Fruit fly (Drosophila melanogaster) whole organism, embryonic: ENCODE measurements around the gene ftz-f1.

Experiments
- Abd-B ChIP-seq: fragments of 200-800 bp; sonication (Bioruptor generic); optimal IDR thresholded peaks from 2 replicates; lab custom pipeline; 2018; ENCODE audit warnings: missing biosample characterization, mild to moderate bottlenecking, missing genetic modification characterization, moderate library complexity
- Bteb2 ChIP-seq: fragments of 200-800 bp; sonication (Bioruptor generic); optimal IDR thresholded peaks from 2 replicates; lab custom pipeline; 2016; ENCODE audit warnings: missing biosample characterization, missing genetic modification characterization
- CG10431 ChIP-seq: fragments of 200-800 bp; sonication (Bioruptor generic); optimal IDR thresholded peaks from 3 replicates; lab custom pipeline; 2018; ENCODE audit warnings: missing biosample characterization, mild to moderate bottlenecking, missing genetic modification characterization
- CG11398 ChIP-seq: fragments of 200-800 bp; sonication (Bioruptor generic); optimal IDR thresholded peaks from 2 replicates; lab custom pipeline; 2016; ENCODE audit warnings: missing biosample characterization, missing genetic modification characterization
- CG11696 ChIP-seq: fragments of 200-800 bp; sonication (Bioruptor generic); IDR thresholded peaks from 2 replicates; pipeline ENCODE4 v1.3.6; 2022; ENCODE audit warnings: missing biosample characterization, missing genetic modification characterization
- CG12104 ChIP-seq: fragments of 200-800 bp; sonication (Bioruptor generic); optimal IDR thresholded peaks from 3 replicates; lab custom pipeline; 2016; ENCODE audit warnings: missing biosample characterization, missing genetic modification characterization
- CG15601 ChIP-seq: fragments of 200-800 bp; sonication (Bioruptor generic); optimal IDR thresholded peaks from 3 replicates; lab custom pipeline; 2019; ENCODE audit warnings: missing biosample characterization, mild to moderate bottlenecking, missing genetic modification characterization, moderate library complexity
- CG1603 ChIP-seq: fragments of 200-800 bp; sonication (Bioruptor generic); optimal IDR thresholded peaks from 2 replicates; lab custom pipeline; 2019; ENCODE audit warnings: missing biosample characterization, mild to moderate bottlenecking, missing genetic modification characterization, moderate library complexity
- CG17359 ChIP-seq: fragments of 200-800 bp; sonication (Bioruptor generic); optimal IDR thresholded peaks from 3 replicates; lab custom pipeline; 2018; ENCODE audit warnings: missing biosample characterization, mild to moderate bottlenecking, missing genetic modification characterization, moderate library complexity
- CG2120 ChIP-seq: fragments of 200-800 bp; sonication (Bioruptor generic); optimal IDR thresholded peaks from 3 replicates; lab custom pipeline; 2016; ENCODE audit warnings: missing biosample characterization, missing genetic modification characterization
- CG2199 ChIP-seq: fragments of 200-800 bp; sonication (Bioruptor generic); IDR thresholded peaks from 3 replicates; pipeline ENCODE4 v1.3.6; 2022; ENCODE audit warnings: missing biosample characterization, missing genetic modification characterization
- CG2202 ChIP-seq: fragments of 200-800 bp; sonication (Bioruptor generic); optimal IDR thresholded peaks from 2 replicates; lab custom pipeline; 2018; ENCODE audit warnings: missing biosample characterization, mild to moderate bottlenecking, missing genetic modification characterization
- CG2678 ChIP-seq: fragments of 200-800 bp; sonication (Bioruptor generic); optimal IDR thresholded peaks from 3 replicates; lab custom pipeline; 2019; ENCODE audit warnings: missing biosample characterization, mild to moderate bottlenecking, missing genetic modification characterization, moderate library complexity
- CG2712 ChIP-seq: fragments of 200-800 bp; optimal IDR thresholded peaks from 3 replicates; lab custom pipeline; 2019; ENCODE audit warnings: missing biosample characterization, mild to moderate bottlenecking, missing genetic modification characterization, moderate library complexity
- CG33557 ChIP-seq: fragments of 200-800 bp; sonication (Bioruptor generic); optimal IDR thresholded peaks from 2 replicates; lab custom pipeline; 2019; ENCODE audit warnings: missing biosample characterization, mild to moderate bottlenecking, missing genetic modification characterization, moderate library complexity
- CG4424 ChIP-seq: fragments of 200-800 bp; sonication (Bioruptor generic); optimal IDR thresholded peaks from 3 replicates; lab custom pipeline; 2016; ENCODE audit warnings: missing biosample characterization, missing genetic modification characterization
- CG9876 ChIP-seq: fragments of 200-800 bp; sonication (Bioruptor generic); optimal IDR thresholded peaks from 2 replicates; lab custom pipeline; 2016; ENCODE audit warnings: missing biosample characterization, missing genetic modification characterization
- Deaf1 ChIP-seq: fragments of 200-800 bp; optimal IDR thresholded peaks from 3 replicates; lab custom pipeline; 2019; ENCODE audit warnings: missing biosample characterization, mild to moderate bottlenecking, missing genetic modification characterization, moderate library complexity
- E2f2 ChIP-seq: fragments of 200-800 bp; sonication (Bioruptor generic); IDR thresholded peaks from 2 replicates; pipeline ENCODE4 v1.3.6; 2022; ENCODE audit warnings: missing biosample characterization, missing genetic modification characterization
- Ets97D ChIP-seq: fragments of 200-800 bp; sonication (Bioruptor generic); optimal IDR thresholded peaks from 3 replicates; lab custom pipeline; 2016; ENCODE audit warnings: missing biosample characterization, missing genetic modification characterization
- Fer3 ChIP-seq: fragments of 200-800 bp; sonication (Bioruptor generic); optimal IDR thresholded peaks from 2 replicates; lab custom pipeline; 2018; ENCODE audit warnings: missing biosample characterization, mild to moderate bottlenecking, missing genetic modification characterization, moderate library complexity
- HLHmδ ChIP-seq: fragments of 200-800 bp; sonication (Bioruptor generic); optimal IDR thresholded peaks from 2 replicates; lab custom pipeline; 2018; ENCODE audit warnings: missing biosample characterization, mild to moderate bottlenecking, missing genetic modification characterization, moderate library complexity
- Hmx ChIP-seq: fragments of 200-800 bp; sonication (Bioruptor generic); optimal IDR thresholded peaks from 2 replicates; lab custom pipeline; 2016; ENCODE audit warnings: missing biosample characterization, missing genetic modification characterization
- Hr51 ChIP-seq, 2 experiments: fragments of 200-800 bp; sonication (Bioruptor generic); optimal IDR thresholded peaks; 2 replicates in 1 of 2; 3 replicates in 1 of 2; lab custom pipeline; 2016 to 2018; ENCODE audit warnings: missing biosample characterization in 2 of 2, missing genetic modification characterization in 2 of 2, mild to moderate bottlenecking in 1 of 2, moderate library complexity in 1 of 2
- Lhr ChIP-seq: fragments of 200-800 bp; sonication (Bioruptor generic); optimal IDR thresholded peaks from 3 replicates; lab custom pipeline; 2017; ENCODE audit warnings: mild to moderate bottlenecking, missing biosample characterization, missing genetic modification reagents, missing genetic modification characterization
- Opbp ChIP-seq: fragments of 200-800 bp; sonication (Bioruptor generic); IDR thresholded peaks from 3 replicates; pipeline ENCODE4 v1.3.6; 2022; ENCODE audit warnings: missing biosample characterization, missing genetic modification characterization; ENCODE audit not compliant: partially characterized antibody
- Optix ChIP-seq: fragments of 200-800 bp; sonication (Bioruptor generic); IDR thresholded peaks from 3 replicates; pipeline ENCODE4 v1.3.6; 2022; ENCODE audit warnings: missing biosample characterization, missing genetic modification characterization
- Six4 ChIP-seq: fragments of 200-800 bp; sonication (Bioruptor generic); optimal IDR thresholded peaks from 2 replicates; lab custom pipeline; 2016; ENCODE audit warnings: missing biosample characterization, missing genetic modification characterization
- Stat92E ChIP-seq, 3 experiments: fragments of >200 bp in 2 of 3; fragments of 200-800 bp in 1 of 3; sonication (Bioruptor generic) in 1 of 3; optimal IDR thresholded peaks; 2 replicates each; lab custom pipeline; 2017 to 2019; ENCODE audit warnings: missing biosample characterization in 3 of 3, missing genetic modification characterization in 3 of 3, mild to moderate bottlenecking in 1 of 3, moderate library complexity in 1 of 3
- Trl ChIP-seq, 3 experiments: fragments of >200 bp in 2 of 3; fragments of 200-800 bp in 1 of 3; sonication (Bioruptor generic) in 1 of 3; optimal IDR thresholded peaks; 2 replicates in 1 of 3; 3 replicates in 2 of 3; lab custom pipeline; 2016 to 2017; ENCODE audit warnings: missing biosample characterization in 1 of 3, missing genetic modification characterization in 1 of 3
- Xrp1 ChIP-seq: fragments of 200-800 bp; sonication (Bioruptor generic); IDR thresholded peaks from 2 replicates; pipeline ENCODE4 v1.3.6; 2022; ENCODE audit warnings: missing biosample characterization, missing genetic modification characterization
- ab ChIP-seq: fragments of 200-800 bp; sonication (Bioruptor generic); optimal IDR thresholded peaks from 2 replicates; lab custom pipeline; 2016; ENCODE audit warnings: missing biosample characterization, missing genetic modification characterization
- br ChIP-seq: fragments of >200 bp; optimal IDR thresholded peaks from 2 replicates; lab custom pipeline; 2017
- chn ChIP-seq: fragments of 200-800 bp; sonication (Bioruptor generic); optimal IDR thresholded peaks from 2 replicates; lab custom pipeline; 2016; ENCODE audit warnings: missing biosample characterization, missing genetic modification characterization
- exex ChIP-seq: fragments of 200-800 bp; sonication (Bioruptor generic); optimal IDR thresholded peaks from 4 replicates; lab custom pipeline; 2018; ENCODE audit warnings: missing biosample characterization, mild to moderate bottlenecking, missing genetic modification characterization, moderate library complexity
- gce ChIP-seq: fragments of 200-800 bp; sonication (Bioruptor generic); IDR thresholded peaks from 3 replicates; pipeline ENCODE4 v1.3.6; 2022; ENCODE audit warnings: missing biosample characterization, missing genetic modification characterization
- jing ChIP-seq: fragments of 200-800 bp; sonication (Bioruptor generic); optimal IDR thresholded peaks from 2 replicates; lab custom pipeline; 2018; ENCODE audit warnings: missing biosample characterization, mild to moderate bottlenecking, missing genetic modification characterization
- nau ChIP-seq: fragments of 200-800 bp; sonication (Bioruptor generic); optimal IDR thresholded peaks from 3 replicates; lab custom pipeline; 2017; ENCODE audit warnings: missing biosample characterization, mild to moderate bottlenecking, missing genetic modification characterization, missing genetic modification reagents
- psq ChIP-seq: fragments of 200-800 bp; sonication (Bioruptor generic); optimal IDR thresholded peaks from 2 replicates; lab custom pipeline; 2017; ENCODE audit warnings: missing biosample characterization, missing genetic modification characterization
- sd ChIP-seq: fragments of 200-800 bp; sonication (Bioruptor generic); optimal IDR thresholded peaks from 3 replicates; lab custom pipeline; 2018; ENCODE audit warnings: missing biosample characterization, mild to moderate bottlenecking, missing genetic modification characterization, moderate library complexity
- sim ChIP-seq: fragments of 200-800 bp; sonication (Bioruptor generic); IDR thresholded peaks from 2 replicates; pipeline ENCODE4 v1.3.6; 2022; ENCODE audit warnings: missing biosample characterization, missing genetic modification characterization
- sr ChIP-seq: fragments of 200-800 bp; sonication (Bioruptor generic); IDR thresholded peaks from 3 replicates; pipeline ENCODE4 v1.3.6; 2022; ENCODE audit warnings: missing biosample characterization, missing genetic modification characterization
- tap ChIP-seq: fragments of 200-800 bp; optimal IDR thresholded peaks from 3 replicates; lab custom pipeline; 2019; ENCODE audit warnings: missing biosample characterization, mild to moderate bottlenecking, missing genetic modification characterization, moderate library complexity
- tin ChIP-seq: fragments of 200-800 bp; sonication (Bioruptor generic); optimal IDR thresholded peaks from 3 replicates; lab custom pipeline; 2016; ENCODE audit warnings: missing biosample characterization, missing genetic modification characterization
- twi ChIP-seq: fragments of 200-800 bp; optimal IDR thresholded peaks from 2 replicates; lab custom pipeline; 2019; ENCODE audit warnings: missing biosample characterization, mild to moderate bottlenecking, missing genetic modification characterization, moderate library complexity
- vvl ChIP-seq: fragments of 200-800 bp; sonication (Bioruptor generic); IDR thresholded peaks from 2 replicates; pipeline ENCODE4 v1.3.6; 2022; ENCODE audit warnings: missing biosample characterization, missing genetic modification characterization
- z ChIP-seq: fragments of 200-800 bp; sonication (Bioruptor generic); IDR thresholded peaks from 3 replicates; pipeline ENCODE4 v1.3.6; 2022; ENCODE audit warnings: missing biosample characterization, missing genetic modification characterization

ftz-f1 gene

dm6 chr3L:18771095-18772013, 29.8 kb downstream of the ftz-f1 start (continued):
- TF ChIP-seq Hmx (GFP tag; lab: Kevin White, UChicago) (no peak), E2f2 (GFP tag; lab: Robert Waterston, UW) (no peak), Deaf1 (peak; percentile 85), CG15601 (tag; lab: Kevin White, UChicago) (peak; percentile 58), tap (tag; lab: Kevin White, UChicago) (peak; percentile 3), Ets97D (GFP tag; lab: Kevin White, UChicago) (no peak), CG10431 (peak; percentile 64), CG2678 (tag; lab: Kevin White, UChicago) (peak; percentile 12), CG2202 (peak; percentile 29), Lhr (GFP tag; lab: Kevin White, UChicago) (no peak), sr (GFP tag; lab: Robert Waterston, UW) (peak; percentile 63), exex (tag; lab: Kevin White, UChicago) (no peak), twi (tag; lab: Kevin White, UChicago) (peak; percentile 32), CG12104 (GFP tag; lab: Kevin White, UChicago) (peak; percentile 25), chn (GFP tag; lab: Kevin White, UChicago) (peak; percentile 57), Hr51 (GFP tag; optimal IDR thresholded peaks at IDR 0.05; lab: Kevin White, UChicago) (no peak), CG9876 (no peak), CG11398 (GFP tag; lab: Kevin White, UChicago) (no peak), CG2120 (GFP tag; lab: Kevin White, UChicago) (peak; percentile 17), CG2199 (GFP tag; lab: Robert Waterston, UW) (0 out of 3 replicates have a peak, but pooled peaks have one; percentile 9), Trl (optimal IDR thresholded peaks at IDR 0.05; lab: Kevin White, UChicago) (peak; percentile 77 to 92), Trl (GFP tag; optimal IDR thresholded peaks at IDR 0.05; lab: Kevin White, UChicago) (peak; percentile 62), CG4424 (GFP tag; lab: Kevin White, UChicago) (no peak), vvl (GFP tag; lab: Robert Waterston, UW) (peak; percentile 25; the same call in 1 of the 2 replicates), Fer3 (tag; lab: Kevin White, UChicago) (no peak), CG11696 (GFP tag; lab: Robert Waterston, UW) (peak; percentile 32; the same call in 1 of the 2 replicates), CG17359 (tag; lab: Kevin White, UChicago) (peak; percentile 37), tin (GFP tag; lab: Kevin White, UChicago) (no peak), gce (peak; percentile 11; the same call in 1 of the 3 replicates), br (lab: Kevin White, UChicago) (no peak), nau (GFP tag; lab: Kevin White, UChicago) (no peak), Xrp1 (GFP tag; lab: Robert Waterston, UW) (peak; percentile 12), psq (GFP tag; lab: Kevin White, UChicago) (peak; percentile 26), Bteb2 (no peak), HLHmδ (GFP tag; lab: Kevin White, UChicago) (peak; percentile 71), z (peak; percentile 62; the same call in 2 of the 3 replicates), ab (GFP tag; lab: Kevin White, UChicago) (peak; percentile 32), jing (GFP tag; lab: Kevin White, UChicago) (no peak), Optix (GFP tag; lab: Robert Waterston, UW) (peak; percentile 18; the same call in 1 of the 3 replicates), Abd-B (GFP tag; lab: Kevin White, UChicago) (peak; percentile 31), CG2712 (peak; percentile 41), CG33557 (GFP tag; lab: Kevin White, UChicago) (peak; percentile 94), Stat92E (GFP tag; optimal IDR thresholded peaks at IDR 0.05; lab: Kevin White, UChicago) (peak in 1 of 3 experiments; percentile 4), Six4 (GFP tag; lab: Kevin White, UChicago) (no peak), sd (tag; lab: Kevin White, UChicago) (peak; percentile 36), CG1603 (tag; lab: Kevin White, UChicago) (peak; percentile 31), sim (GFP tag; lab: Robert Waterston, UW) (0 out of 2 replicates have a peak, but pooled peaks have one; percentile 42), Opbp (GFP tag; lab: Robert Waterston, UW) (0 out of 3 replicates have a peak, but pooled peaks have one; percentile 12)
